Worm (Caenorhabditis elegans) whole organism, L3 larva: ENCODE measurements around the gene ilys-5.

Experiments used
- R02D3.7 ChIP-seq: fragments of 150-350 bp; optimal IDR thresholded peaks from 2 replicates; lab custom pipeline; 2014; ENCODE audit warnings: missing biosample characterization, missing genetic modification characterization
- aly-2 ChIP-seq: fragments of 150-350 bp; optimal IDR thresholded peaks from 2 replicates; lab custom pipeline; 2014; ENCODE audit warnings: missing biosample characterization, missing genetic modification characterization
- ama-1 ChIP-seq: fragments of 150-350 bp; optimal IDR thresholded peaks from 2 replicates; lab custom pipeline; 2018
- ceh-16 ChIP-seq: sonication (generic microtip); optimal IDR thresholded peaks from 2 replicates; lab custom pipeline; 2017; ENCODE audit warnings: missing biosample characterization, missing genetic modification characterization
- ceh-82 ChIP-seq: fragments of 150-350 bp; optimal IDR thresholded peaks from 2 replicates; lab custom pipeline; 2014; ENCODE audit warnings: missing biosample characterization, missing genetic modification characterization
- ceh-9 ChIP-seq: sonication (generic microtip); optimal IDR thresholded peaks from 2 replicates; lab custom pipeline; 2018; ENCODE audit warnings: missing biosample characterization, missing genetic modification characterization
- daf-12 ChIP-seq: fragments of 150-350 bp; optimal IDR thresholded peaks from 2 replicates; lab custom pipeline; 2014; ENCODE audit warnings: missing biosample characterization, missing genetic modification reagents, missing genetic modification characterization
- egl-27 ChIP-seq: sonication (generic microtip); optimal IDR thresholded peaks from 4 replicates; lab custom pipeline; 2017; ENCODE audit warnings: missing biosample characterization, missing genetic modification reagents, missing genetic modification characterization
- egl-5 ChIP-seq: fragments of 150-350 bp; optimal IDR thresholded peaks from 2 replicates; lab custom pipeline; 2017; ENCODE audit warnings: missing biosample characterization, missing genetic modification reagents, missing genetic modification characterization, inconsistent platforms
- elt-1 ChIP-seq: fragments of 150-350 bp; optimal IDR thresholded peaks from 2 replicates; lab custom pipeline; 2014; ENCODE audit warnings: missing biosample characterization, missing genetic modification characterization
- elt-2 ChIP-seq: sonication (generic microtip); optimal IDR thresholded peaks from 2 replicates; lab custom pipeline; 2016; ENCODE audit warnings: missing genetic modification reagents, mild to moderate bottlenecking, missing genetic modification characterization, missing compliant biosample characterization
- fkh-10 ChIP-seq: sonication (generic microtip); optimal IDR thresholded peaks from 2 replicates; lab custom pipeline; 2017; ENCODE audit warnings: missing biosample characterization, missing genetic modification reagents, missing genetic modification characterization
- fos-1 ChIP-seq: fragments of 150-350 bp; optimal IDR thresholded peaks from 2 replicates; lab custom pipeline; 2014; ENCODE audit warnings: missing biosample characterization, missing genetic modification characterization
- lin-15B ChIP-seq: fragments of 150-350 bp; optimal IDR thresholded peaks from 2 replicates; lab custom pipeline; 2014; ENCODE audit warnings: missing biosample characterization, missing genetic modification characterization
- lin-39 ChIP-seq: fragments of 150-350 bp; optimal IDR thresholded peaks from 2 replicates; lab custom pipeline; 2018; ENCODE audit warnings: missing biosample characterization, missing genetic modification reagents, missing genetic modification characterization
- lsy-12 ChIP-seq: sonication (generic microtip); optimal IDR thresholded peaks from 2 replicates; lab custom pipeline; 2016; ENCODE audit warnings: mild to moderate bottlenecking, missing genetic modification characterization, missing compliant biosample characterization
- mdl-1 ChIP-seq: fragments of 150-350 bp; optimal IDR thresholded peaks from 2 replicates; lab custom pipeline; 2014; ENCODE audit warnings: missing biosample characterization, missing genetic modification characterization
- mml-1 ChIP-seq: fragments of 150-350 bp; sonication (generic microtip); optimal IDR thresholded peaks from 3 replicates; lab custom pipeline; 2014; ENCODE audit warnings: missing biosample characterization, missing genetic modification characterization
- nfya-1 ChIP-seq: sonication (generic microtip); optimal IDR thresholded peaks from 2 replicates; lab custom pipeline; 2017; ENCODE audit warnings: missing genetic modification characterization, mild to moderate bottlenecking, missing compliant biosample characterization, antibody characterized with exemption, moderate library complexity; ENCODE audit not compliant: insufficient read depth
- nhr-12 ChIP-seq: fragments of 150-350 bp; optimal IDR thresholded peaks from 2 replicates; lab custom pipeline; 2014; ENCODE audit warnings: missing biosample characterization, missing genetic modification characterization
- nhr-237 ChIP-seq: fragments of 150-350 bp; optimal IDR thresholded peaks from 2 replicates; lab custom pipeline; 2014; ENCODE audit warnings: missing biosample characterization, missing genetic modification characterization
- nhr-25 ChIP-seq: sonication (generic microtip); optimal IDR thresholded peaks from 2 replicates; lab custom pipeline; 2017; ENCODE audit warnings: missing biosample characterization, missing genetic modification characterization
- nhr-67 ChIP-seq: fragments of 150-350 bp; optimal IDR thresholded peaks from 2 replicates; lab custom pipeline; 2014; ENCODE audit warnings: missing biosample characterization, missing genetic modification characterization
- nhr-77 ChIP-seq: fragments of 150-350 bp; optimal IDR thresholded peaks from 2 replicates; lab custom pipeline; 2014; ENCODE audit warnings: missing biosample characterization, missing genetic modification characterization
- pha-4 ChIP-seq: fragments of 150-350 bp; optimal IDR thresholded peaks from 2 replicates; lab custom pipeline; 2014; ENCODE audit warnings: missing biosample characterization, missing genetic modification reagents, missing genetic modification characterization
- pqm-1 ChIP-seq: fragments of 150-350 bp; optimal IDR thresholded peaks from 2 replicates; lab custom pipeline; 2017; ENCODE audit warnings: missing biosample characterization, missing genetic modification characterization, inconsistent platforms
- sea-2 ChIP-seq: fragments of 150-350 bp; sonication (generic microtip); optimal IDR thresholded peaks from 4 replicates; lab custom pipeline; 2014; ENCODE audit warnings: missing biosample characterization, missing genetic modification reagents, missing genetic modification characterization
- snpc-4 ChIP-seq: fragments of 150-350 bp; optimal IDR thresholded peaks from 2 replicates; lab custom pipeline; 2014; ENCODE audit warnings: missing biosample characterization, missing genetic modification characterization
- tbx-2 ChIP-seq: sonication (generic microtip); optimal IDR thresholded peaks from 2 replicates; lab custom pipeline; 2016; ENCODE audit warnings: mild to moderate bottlenecking, missing genetic modification characterization, missing compliant biosample characterization
- unc-62 ChIP-seq: fragments of 150-350 bp; sonication (generic microtip); optimal IDR thresholded peaks from 4 replicates; lab custom pipeline; 2014; ENCODE audit warnings: missing biosample characterization, missing genetic modification reagents, missing genetic modification characterization
- ztf-11 ChIP-seq: fragments of 150-350 bp; optimal IDR thresholded peaks from 2 replicates; lab custom pipeline; 2014; ENCODE audit warnings: missing biosample characterization, missing genetic modification characterization

ilys-5 gene

DNA sequence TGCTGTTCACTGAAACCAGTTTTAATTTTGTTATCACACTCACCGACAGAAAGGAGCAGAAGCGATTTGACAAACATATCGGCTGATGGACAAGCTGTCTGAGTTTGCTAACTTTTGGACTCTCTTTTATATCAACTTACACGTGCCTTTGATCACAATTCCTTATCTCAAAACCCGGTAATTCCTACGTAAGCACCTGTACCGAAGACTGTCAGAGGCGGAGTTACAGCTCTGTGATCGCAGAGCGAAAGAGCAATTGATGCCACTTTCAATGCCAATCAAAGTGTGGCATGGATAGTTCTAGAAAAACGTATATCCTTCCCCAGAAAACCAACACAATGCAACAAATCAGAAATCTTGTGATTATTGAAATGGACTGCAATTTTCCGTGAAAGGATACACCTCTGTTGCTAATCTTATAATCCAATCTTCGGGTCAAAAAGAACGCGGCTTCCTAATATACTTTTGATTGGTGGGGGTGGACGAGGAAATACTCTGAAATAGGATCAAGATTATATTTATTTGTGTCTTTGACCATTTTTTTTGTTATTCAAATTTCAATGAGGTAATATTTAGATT, at the start of gene ilys-5:
ilys-5 (minus strand) TSS at position 140 of the 579 bp plus-strand sequence.
- TF ChIP-seq elt-2 (peak; percentile 90), nhr-77 (tag; lab: Kevin White, UChicago) (no peak), pqm-1 (peak; percentile 73)

DNA sequence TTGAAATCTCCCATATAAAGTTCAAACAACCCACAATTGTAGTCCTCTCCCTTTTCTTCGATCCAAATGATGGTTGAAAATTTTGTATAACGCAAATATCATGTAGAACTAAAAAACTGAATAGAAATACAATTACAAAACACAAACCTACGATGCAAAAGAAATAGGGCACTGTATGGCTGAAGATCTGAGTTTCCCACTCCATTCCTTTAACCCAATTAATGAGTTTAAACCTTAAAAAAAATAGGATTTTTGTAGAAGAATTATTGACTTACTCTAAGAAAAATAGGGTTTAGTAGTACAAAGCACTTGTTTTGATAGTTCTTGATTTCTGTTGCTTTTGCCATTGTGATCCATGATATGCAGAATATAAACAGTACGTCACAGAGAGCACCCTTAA, 46.7 kb upstream of the ilys-5 start:
- TF ChIP-seq ztf-11 (tag; lab: Kevin White, UChicago) (no peak), nhr-67 (tag; lab: Kevin White, UChicago) (no peak), egl-5 (no peak), fos-1 (tag; lab: Kevin White, UChicago) (no peak), mml-1 (tag; lab: Kevin White, UChicago) (no peak), nfya-1 (no peak), lsy-12 (tag; lab: Kevin White, UChicago) (no peak), lin-15B (tag; lab: Kevin White, UChicago) (no peak)

DNA sequence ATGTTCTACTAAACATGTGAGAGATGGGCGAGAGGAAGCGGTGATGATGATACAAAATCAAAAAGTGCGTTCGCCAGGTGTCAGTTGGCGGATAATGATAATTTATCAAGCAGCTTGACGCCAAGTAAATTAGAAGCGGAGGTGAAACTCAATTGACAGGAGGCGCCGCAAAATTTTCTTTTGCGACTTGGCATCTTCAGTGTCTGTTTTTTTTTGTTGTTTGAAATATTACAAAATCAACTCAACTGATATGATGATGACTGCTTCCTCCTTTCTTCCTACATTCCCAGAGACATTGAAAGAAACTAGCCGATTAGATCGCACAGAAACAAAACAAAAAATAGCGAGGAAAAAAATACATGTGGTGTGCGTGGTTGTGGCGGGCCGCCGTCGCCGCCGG, 39.4 kb upstream of the ilys-5 start:
- TF ChIP-seq lin-39 (peak; percentile 31), aly-2 (tag; lab: Kevin White, UChicago) (no peak), unc-62 (GFP tag; lab: Kevin White, UChicago) (no peak), egl-27 (tag; lab: Kevin White, UChicago) (no peak), fkh-10 (GFP tag; lab: Kevin White, UChicago) (no peak)

DNA sequence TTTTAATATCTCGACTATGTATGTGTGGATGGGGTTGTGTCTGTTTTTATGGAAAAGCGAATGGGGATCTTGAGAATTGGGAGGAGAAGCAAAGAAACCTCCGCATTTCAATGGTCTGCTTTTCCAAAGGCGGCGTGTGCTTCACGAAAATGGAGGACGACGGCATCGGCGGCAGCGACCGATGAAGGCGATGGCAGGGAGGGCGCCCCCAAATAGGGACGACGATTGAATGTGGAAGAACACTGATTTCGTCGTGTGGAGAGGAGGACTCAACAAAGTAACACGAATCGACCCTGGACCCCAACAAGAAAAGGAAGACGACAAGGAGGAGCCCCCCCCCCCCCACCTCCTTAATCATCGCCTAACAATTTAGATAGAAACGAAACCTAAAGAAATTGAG, 36.3 kb upstream of the ilys-5 start:
- no peak for TF ChIP-seq pha-4 (tag; lab: Kevin White, UChicago)
- TF ChIP-seq, all 47 proteins: peak for 0

DNA sequence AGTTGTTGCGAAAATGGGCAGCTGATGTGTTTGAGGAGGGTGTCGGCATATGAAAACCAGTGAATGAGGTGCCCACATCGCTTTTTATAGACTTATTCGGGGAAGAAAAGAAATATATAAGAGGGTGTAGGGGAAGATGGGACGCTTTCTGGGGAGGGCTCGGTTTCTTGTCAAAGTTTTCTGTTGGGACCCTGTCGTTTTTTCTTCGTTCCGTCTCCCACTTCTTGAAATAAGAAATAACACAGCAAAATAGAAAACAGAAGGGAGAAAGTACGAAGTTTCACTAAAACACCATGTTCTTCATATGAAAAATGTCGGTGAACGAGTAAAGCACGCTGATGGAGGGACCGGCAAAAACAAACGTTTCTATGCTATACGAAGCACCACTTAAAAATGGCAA, 33.0 kb upstream of the ilys-5 start, which contains the start of gene dop-3:
dop-3 (minus strand) TSS at position 101 of the 400 bp plus-strand sequence.
- no peak for TF ChIP-seq nhr-25
- TF ChIP-seq ceh-82, result no peak
- TF ChIP-seq lsy-12 (tag; lab: Kevin White, UChicago), result no peak
- TF ChIP-seq ceh-9, result no peak
- no peak for TF ChIP-seq elt-2
- no peak for TF ChIP-seq nhr-237
- TF ChIP-seq ama-1 (lab: Kevin White, UChicago), result no peak
- no peak for TF ChIP-seq sea-2 (GFP tag; lab: Kevin White, UChicago)
- TF ChIP-seq daf-12 (tag; lab: Kevin White, UChicago), result no peak
- no peak for TF ChIP-seq fos-1 (tag; lab: Kevin White, UChicago)
- TF ChIP-seq egl-5, result no peak
- no peak for TF ChIP-seq nhr-12 (tag; lab: Kevin White, UChicago)

DNA sequence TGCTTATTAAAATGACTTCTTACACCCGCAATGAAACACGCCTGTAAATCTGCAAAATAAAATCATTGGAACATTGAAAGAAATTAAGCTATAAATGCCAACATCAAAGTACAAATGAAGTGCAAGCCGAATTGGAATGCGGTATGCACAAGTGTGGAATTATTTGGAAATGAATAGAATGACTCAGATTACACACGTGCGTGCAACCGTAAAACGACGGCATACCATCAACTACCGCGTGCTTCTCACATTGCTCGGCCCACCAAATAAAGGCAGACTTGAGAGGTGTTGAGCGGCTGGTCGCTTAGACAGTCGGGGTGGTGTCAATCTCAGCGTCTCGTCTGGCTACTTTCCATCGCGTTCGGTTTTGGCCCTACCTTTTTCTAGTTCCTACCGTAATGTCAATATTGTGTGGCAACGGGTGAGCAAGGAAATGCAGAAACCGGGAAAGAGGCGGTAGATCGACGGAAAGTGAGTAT, 25.8 kb upstream of the ilys-5 start, which contains the start of gene aaim-1:
aaim-1 (minus strand) TSS at position 51 of the 479 bp plus-strand sequence.
- TF ChIP-seq pha-4 (tag; lab: Kevin White, UChicago) (no peak), nhr-25 (no peak), lin-39 (no peak), pqm-1 (no peak), mml-1 (tag; lab: Kevin White, UChicago) (no peak), ceh-16 (tag; lab: Kevin White, UChicago) (no peak), egl-5 (no peak), R02D3.7 (tag; lab: Kevin White, UChicago) (no peak), nhr-77 (tag; lab: Kevin White, UChicago) (no peak), nhr-67 (tag; lab: Kevin White, UChicago) (no peak), tbx-2 (tag; lab: Kevin White, UChicago) (no peak), snpc-4 (tag; lab: Kevin White, UChicago) (no peak), elt-1 (no peak)

DNA sequence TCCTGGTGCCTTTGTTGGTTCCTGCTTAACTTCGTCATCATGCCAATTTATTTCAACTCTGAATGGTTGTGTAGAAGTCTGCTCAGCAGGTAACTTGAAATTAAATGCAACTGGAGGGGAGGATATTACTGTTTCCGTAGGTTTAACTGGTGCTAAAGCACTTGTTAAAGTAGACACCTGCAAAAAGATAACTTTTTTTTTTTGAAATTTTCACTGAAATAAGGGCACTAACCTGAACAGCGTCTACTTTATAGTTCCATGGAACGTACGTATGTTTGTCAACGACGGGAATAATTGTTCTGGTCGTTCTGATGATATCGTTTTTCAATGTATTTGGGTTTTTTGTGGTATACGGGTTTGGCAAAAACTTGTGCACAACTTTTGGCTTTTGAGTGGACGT, 23.9 kb upstream of the ilys-5 start:
- TF ChIP-seq nhr-67 (tag; lab: Kevin White, UChicago) (no peak), mdl-1 (tag; lab: Kevin White, UChicago) (no peak)
